Worm (Caenorhabditis elegans): ENCODE measurements around the gene C44H9.6.

DNA sequence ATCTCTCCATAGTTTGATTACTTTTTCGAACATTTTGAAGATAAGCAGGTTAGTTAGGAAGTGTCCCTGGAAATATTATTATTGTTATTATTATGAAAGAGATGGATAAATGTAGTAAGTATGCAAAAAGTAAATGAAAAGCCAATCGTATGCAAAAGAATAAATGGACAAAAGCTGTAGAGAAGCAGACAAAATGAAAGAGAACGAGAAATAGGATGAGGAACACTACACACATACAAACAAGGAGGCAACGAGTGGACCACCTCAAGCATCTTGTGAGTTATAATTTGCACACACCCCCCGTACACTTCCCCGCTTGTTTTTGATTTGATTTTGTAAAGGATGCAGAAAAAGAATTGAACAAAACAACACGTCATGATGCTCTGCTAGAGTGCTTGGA is 34.0 kb downstream of the C44H9.6 start, which contains the start of gene ZC443.2:
- no peak for TF ChIP-seq unc-39 (tag; optimal IDR thresholded peaks at IDR 0.05)
- no peak for TF ChIP-seq ztf-11 (tag; optimal IDR thresholded peaks at IDR 0.05)
- TF ChIP-seq fos-1 (tag; optimal IDR thresholded peaks at IDR 0.05): no peak
- no peak for TF ChIP-seq nhr-25 (tag; optimal IDR thresholded peaks at IDR 0.05)
- TF ChIP-seq ztf-4 (tag; optimal IDR thresholded peaks at IDR 0.05): no peak
- TF ChIP-seq ceh-16 (tag; optimal IDR thresholded peaks at IDR 0.05): no peak
